Worm (Caenorhabditis elegans): ENCODE results near the gene fbxb-90.

fbxb-90 gene

ce11 chrII:3701305-3701704, 47.3 kb downstream of the fbxb-90 start, which contains the start of gene srx-105:
Gene srx-105 (minus strand): TSS chrII:3701405.
- no peak for TF ChIP-seq klf-2 (GFP tag; conservative IDR thresholded peaks at IDR 0.05)
- TF ChIP-seq T22C8.4 (GFP tag; IDR thresholded peaks at IDR 0.05), result no peak
- TF ChIP-seq tab-1 (GFP tag; IDR thresholded peaks at IDR 0.05), result no peak
- TF ChIP-seq cog-1 (tag; optimal IDR thresholded peaks at IDR 0.05), result no peak
- TF ChIP-seq ref-1 (GFP tag; conservative IDR thresholded peaks at IDR 0.05), result no peak
- no peak for TF ChIP-seq med-1 (GFP tag; optimal IDR thresholded peaks at IDR 0.05; ENCODE audit: insufficient read depth)
- no peak for TF ChIP-seq ztf-29 (GFP tag; IDR thresholded peaks at IDR 0.05)
- no peak for TF ChIP-seq flt-1 (GFP tag; IDR thresholded peaks at IDR 0.05)
- no peak for TF ChIP-seq ztf-23 (GFP tag; IDR thresholded peaks at IDR 0.05)

ce11 chrII:3699591-3699990, 49.0 kb downstream of the fbxb-90 start, which contains the start of gene srx-104:
Gene srx-104 (minus strand): TSS chrII:3699691.
- TF ChIP-seq flt-1 (GFP tag; IDR thresholded peaks at IDR 0.05) (no peak), med-1 (GFP tag; optimal IDR thresholded peaks at IDR 0.05; ENCODE audit: insufficient read depth) (no peak), klf-2 (GFP tag; conservative IDR thresholded peaks at IDR 0.05) (no peak), ref-1 (GFP tag; conservative IDR thresholded peaks at IDR 0.05) (no peak), T22C8.4 (GFP tag; IDR thresholded peaks at IDR 0.05) (no peak), tab-1 (GFP tag; IDR thresholded peaks at IDR 0.05) (no peak), cog-1 (tag; optimal IDR thresholded peaks at IDR 0.05) (no peak)
